Fruit fly (Drosophila melanogaster) whole organism, prepupa: ENCODE measurements around the gene eIF3d1.

Experiments used
- Blimp-1 ChIP-seq: fragments of 200-800 bp; sonication (Bioruptor generic); optimal IDR thresholded peaks from 3 replicates; lab custom pipeline; 2017; ENCODE audit warnings: missing biosample characterization, missing genetic modification characterization, mild to moderate bottlenecking, moderate library complexity, missing genetic modification reagents
- CG10631 ChIP-seq: fragments of 200-800 bp; sonication (Bioruptor generic); optimal IDR thresholded peaks from 2 replicates; lab custom pipeline; 2016; ENCODE audit warnings: missing biosample characterization, missing genetic modification characterization
- CG11294 ChIP-seq: fragments of 200-800 bp; sonication (Bioruptor generic); IDR thresholded peaks from 2 replicates; pipeline ENCODE4 v1.3.6; 2022; ENCODE audit warnings: missing biosample characterization, missing genetic modification characterization
- CG11762 ChIP-seq: fragments of 200-800 bp; sonication (Bioruptor generic); optimal IDR thresholded peaks from 3 replicates; lab custom pipeline; 2016; ENCODE audit warnings: missing biosample characterization, missing genetic modification characterization; ENCODE audit not compliant: insufficient read depth
- CG11902 ChIP-seq: fragments of 200-800 bp; sonication (Bioruptor generic); optimal IDR thresholded peaks from 3 replicates; lab custom pipeline; 2016; ENCODE audit warnings: missing biosample characterization, missing genetic modification characterization
- CG15336 ChIP-seq: fragments of 200-800 bp; sonication (Bioruptor generic); IDR thresholded peaks from 2 replicates; pipeline ENCODE4 v1.3.6; 2022; ENCODE audit warnings: missing biosample characterization, missing genetic modification characterization
- CG1621 ChIP-seq: fragments of 200-800 bp; sonication (Bioruptor generic); optimal IDR thresholded peaks from 3 replicates; lab custom pipeline; 2018; ENCODE audit warnings: missing biosample characterization, mild to moderate bottlenecking, missing genetic modification characterization
- CG16779 ChIP-seq: fragments of 200-800 bp; sonication (Bioruptor generic); optimal IDR thresholded peaks from 3 replicates; lab custom pipeline; 2017; ENCODE audit warnings: missing biosample characterization, mild to moderate bottlenecking, missing genetic modification characterization
- CG3032 ChIP-seq: fragments of 200-800 bp; optimal IDR thresholded peaks from 2 replicates; lab custom pipeline; 2019; ENCODE audit warnings: missing biosample characterization, mild to moderate bottlenecking, missing genetic modification characterization, moderate library complexity
- CG31627 ChIP-seq: fragments of 200-800 bp; sonication (Bioruptor generic); optimal IDR thresholded peaks from 3 replicates; lab custom pipeline; 2016; ENCODE audit warnings: missing biosample characterization, missing genetic modification characterization
- CG32006 ChIP-seq: fragments of 200-800 bp; sonication (Bioruptor generic); optimal IDR thresholded peaks from 3 replicates; lab custom pipeline; 2017; ENCODE audit warnings: missing biosample characterization, mild to moderate bottlenecking, missing genetic modification characterization
- CG4318 ChIP-seq: fragments of 200-800 bp; sonication (Bioruptor generic); optimal IDR thresholded peaks from 3 replicates; lab custom pipeline; 2017; ENCODE audit warnings: missing biosample characterization, mild to moderate bottlenecking, missing genetic modification characterization
- CG6163 ChIP-seq: fragments of 200-800 bp; sonication (Bioruptor generic); IDR thresholded peaks from 3 replicates; pipeline ENCODE4 v1.3.6; 2022; ENCODE audit warnings: missing biosample characterization, missing genetic modification characterization
- CG6276 ChIP-seq: fragments of 200-800 bp; sonication (Bioruptor generic); optimal IDR thresholded peaks from 2 replicates; lab custom pipeline; 2017; ENCODE audit warnings: missing biosample characterization, mild to moderate bottlenecking, missing genetic modification characterization
- CG6808 ChIP-seq: fragments of 200-800 bp; sonication (Bioruptor generic); optimal IDR thresholded peaks from 3 replicates; lab custom pipeline; 2017; ENCODE audit warnings: missing biosample characterization, missing genetic modification characterization, mild to moderate bottlenecking, moderate library complexity, missing genetic modification reagents
- CG6854 ChIP-seq: fragments of 200-800 bp; sonication (Bioruptor generic); optimal IDR thresholded peaks from 2 replicates; lab custom pipeline; 2017; ENCODE audit warnings: missing biosample characterization, mild to moderate bottlenecking, missing genetic modification characterization
- CG7368 ChIP-seq: fragments of 200-800 bp; sonication (Bioruptor generic); optimal IDR thresholded peaks from 3 replicates; lab custom pipeline; 2016; ENCODE audit warnings: missing biosample characterization, missing genetic modification characterization
- CG8119 ChIP-seq: fragments of 200-800 bp; sonication (Bioruptor generic); IDR thresholded peaks from 3 replicates; pipeline ENCODE4 v1.3.6; 2022; ENCODE audit warnings: missing biosample characterization, missing genetic modification characterization
- CG8319 ChIP-seq: fragments of 200-800 bp; sonication (Bioruptor generic); optimal IDR thresholded peaks from 3 replicates; lab custom pipeline; 2016; ENCODE audit warnings: missing biosample characterization, missing genetic modification characterization
- CG8632 ChIP-seq: fragments of 200-800 bp; sonication (Bioruptor generic); optimal IDR thresholded peaks from 3 replicates; lab custom pipeline; 2016; ENCODE audit warnings: missing biosample characterization, missing genetic modification characterization
- CG9139 ChIP-seq: fragments of 200-800 bp; sonication (Bioruptor generic); optimal IDR thresholded peaks from 3 replicates; lab custom pipeline; 2017; ENCODE audit warnings: missing biosample characterization, mild to moderate bottlenecking, missing genetic modification characterization
- Eip75B ChIP-seq: fragments of 200-800 bp; sonication (Bioruptor generic); optimal IDR thresholded peaks from 3 replicates; lab custom pipeline; 2016; ENCODE audit warnings: missing biosample characterization, missing genetic modification characterization
- Eip78C ChIP-seq: fragments of 200-800 bp; sonication (Bioruptor generic); peaks from one replicate; lab custom pipeline; 2016; ENCODE audit warnings: missing biosample characterization, missing genetic modification characterization
- Eip93F ChIP-seq: fragments of 200-800 bp; sonication (Bioruptor generic); optimal IDR thresholded peaks from 2 replicates; lab custom pipeline; 2016; ENCODE audit warnings: missing biosample characterization, mild to moderate bottlenecking, missing genetic modification characterization
- Gug ChIP-seq: fragments of 200-800 bp; sonication (Bioruptor generic); IDR thresholded peaks from 2 replicates; pipeline ENCODE4 v1.3.6; 2022; ENCODE audit warnings: missing biosample characterization, missing genetic modification characterization
- Hr38 ChIP-seq: sonication (Bioruptor generic); optimal IDR thresholded peaks from 2 replicates; lab custom pipeline; 2016; ENCODE audit warnings: missing biosample characterization, missing genetic modification characterization
- Hr39 ChIP-seq: fragments of 200-800 bp; sonication (Bioruptor generic); optimal IDR thresholded peaks from 2 replicates; lab custom pipeline; 2016; ENCODE audit warnings: missing biosample characterization, missing genetic modification characterization
- Hr4 ChIP-seq: fragments of 200-800 bp; sonication (Bioruptor generic); optimal IDR thresholded peaks from 3 replicates; lab custom pipeline; 2016; ENCODE audit warnings: missing biosample characterization, missing genetic modification characterization
- Lpt ChIP-seq: fragments of 200-800 bp; sonication (Bioruptor generic); optimal IDR thresholded peaks from 3 replicates; lab custom pipeline; 2016; ENCODE audit warnings: missing biosample characterization, missing genetic modification characterization
- Met ChIP-seq: fragments of 200-800 bp; sonication (Bioruptor generic); optimal IDR thresholded peaks from 3 replicates; lab custom pipeline; 2016; ENCODE audit warnings: missing biosample characterization, missing genetic modification characterization
- OdsH ChIP-seq: fragments of 200-800 bp; sonication (Bioruptor generic); optimal IDR thresholded peaks from 3 replicates; lab custom pipeline; 2016; ENCODE audit warnings: missing biosample characterization, missing genetic modification characterization
- Sox102F ChIP-seq: fragments of 200-800 bp; sonication (Bioruptor generic); optimal IDR thresholded peaks from 2 replicates; lab custom pipeline; 2016; ENCODE audit warnings: missing biosample characterization, mild to moderate bottlenecking, missing genetic modification characterization
- Sox14 ChIP-seq: fragments of 200-800 bp; sonication (Bioruptor generic); optimal IDR thresholded peaks from 3 replicates; lab custom pipeline; 2016; ENCODE audit warnings: missing biosample characterization, missing genetic modification characterization
- Sox15 ChIP-seq: fragments of 200-800 bp; sonication (Bioruptor generic); optimal IDR thresholded peaks from 3 replicates; lab custom pipeline; 2016; ENCODE audit warnings: missing biosample characterization, missing genetic modification characterization
- achi ChIP-seq: fragments of 200-800 bp; sonication (Bioruptor generic); optimal IDR thresholded peaks from 3 replicates; lab custom pipeline; 2016; ENCODE audit warnings: missing biosample characterization, missing genetic modification characterization
- acj6 ChIP-seq: fragments of 200-800 bp; sonication (Bioruptor generic); optimal IDR thresholded peaks from 3 replicates; lab custom pipeline; 2016; ENCODE audit warnings: missing biosample characterization, missing genetic modification characterization
- cyc ChIP-seq: fragments of 200-800 bp; sonication (Bioruptor generic); optimal IDR thresholded peaks from 3 replicates; lab custom pipeline; 2016; ENCODE audit warnings: missing biosample characterization, missing genetic modification characterization
- dac ChIP-seq: fragments of 200-800 bp; sonication (Bioruptor generic); optimal IDR thresholded peaks from 2 replicates; lab custom pipeline; 2017; ENCODE audit warnings: missing biosample characterization, mild to moderate bottlenecking, missing genetic modification characterization
- dsx ChIP-seq: fragments of 200-800 bp; optimal IDR thresholded peaks from 3 replicates; lab custom pipeline; 2019; ENCODE audit warnings: missing biosample characterization, mild to moderate bottlenecking, missing genetic modification characterization, moderate library complexity; ENCODE audit not compliant: poor library complexity, severe bottlenecking
- eg ChIP-seq: fragments of 200-800 bp; sonication (Bioruptor generic); IDR thresholded peaks from 3 replicates; pipeline ENCODE4 v1.3.6; 2022; ENCODE audit warnings: missing biosample characterization, missing genetic modification characterization
- esn ChIP-seq: fragments of 200-800 bp; sonication (Bioruptor generic); optimal IDR thresholded peaks from 2 replicates; lab custom pipeline; 2016; ENCODE audit warnings: missing biosample characterization, mild to moderate bottlenecking, missing genetic modification characterization, moderate library complexity
- lz ChIP-seq: fragments of 200-800 bp; sonication (Bioruptor generic); optimal IDR thresholded peaks from 3 replicates; lab custom pipeline; 2016; ENCODE audit warnings: missing biosample characterization, missing genetic modification characterization
- net ChIP-seq: fragments of 200-800 bp; sonication (Bioruptor generic); optimal IDR thresholded peaks from 3 replicates; lab custom pipeline; 2016; ENCODE audit warnings: missing biosample characterization, missing genetic modification characterization
- spab ChIP-seq: fragments of 200-800 bp; sonication (Bioruptor generic); optimal IDR thresholded peaks from 2 replicates; lab custom pipeline; 2017; ENCODE audit warnings: missing biosample characterization, mild to moderate bottlenecking, missing genetic modification characterization, missing genetic modification reagents
- ss ChIP-seq, 2 experiments: fragments of 200-800 bp; sonication (Bioruptor generic); optimal IDR thresholded peaks; 2 replicates in 1 of 2; 3 replicates in 1 of 2; lab custom pipeline; 2017 to 2018; ENCODE audit warnings: mild to moderate bottlenecking in 2 of 2, missing biosample characterization in 2 of 2, missing genetic modification characterization in 2 of 2, moderate library complexity in 1 of 2
- svp ChIP-seq: fragments of 200-800 bp; sonication (Bioruptor generic); peaks from one replicate; lab custom pipeline; 2016; ENCODE audit warnings: missing biosample characterization, missing genetic modification characterization
- topi ChIP-seq: fragments of 200-800 bp; sonication (Bioruptor generic); optimal IDR thresholded peaks from 3 replicates; lab custom pipeline; 2016; ENCODE audit warnings: missing biosample characterization, missing genetic modification characterization
- vri ChIP-seq: fragments of 200-800 bp; sonication (Bioruptor generic); optimal IDR thresholded peaks from 3 replicates; lab custom pipeline; 2016; ENCODE audit warnings: missing biosample characterization, mild to moderate bottlenecking, missing genetic modification characterization

Gene eIF3d1

DNA sequence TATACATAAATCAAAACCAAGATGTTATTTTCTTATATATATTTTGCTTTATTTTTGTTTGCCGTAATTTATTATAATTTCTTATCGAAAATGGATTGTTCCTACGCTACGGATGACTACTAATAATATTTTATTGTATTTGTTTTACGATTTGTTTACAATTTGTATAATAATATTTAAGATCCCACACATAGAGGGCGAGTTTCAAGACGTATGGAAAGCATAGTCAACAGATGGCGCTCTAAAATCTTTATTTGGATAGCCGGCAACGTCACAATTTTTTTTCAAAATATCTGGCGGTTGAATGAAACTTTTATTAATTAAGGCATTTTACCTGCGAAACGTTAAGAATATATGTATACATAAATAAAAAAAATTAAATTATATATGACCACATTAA is 42.1 kb downstream of the eIF3d1 start (continued):
- no peak for TF ChIP-seq CG7368 (GFP tag; lab: Kevin White, UChicago)
- TF ChIP-seq CG16779 (tag; lab: Kevin White, UChicago) = no peak
- TF ChIP-seq CG6163 (GFP tag; lab: Robert Waterston, UW) = no peak
- no peak for TF ChIP-seq CG32006
- TF ChIP-seq Hr39 (GFP tag; lab: Kevin White, UChicago) = peak; percentile 13
- TF ChIP-seq CG11902 (GFP tag; lab: Kevin White, UChicago) = no peak
- no peak for TF ChIP-seq Eip78C (GFP tag; lab: Kevin White, UChicago)
- TF ChIP-seq, all 60 proteins: peak for 8

DNA sequence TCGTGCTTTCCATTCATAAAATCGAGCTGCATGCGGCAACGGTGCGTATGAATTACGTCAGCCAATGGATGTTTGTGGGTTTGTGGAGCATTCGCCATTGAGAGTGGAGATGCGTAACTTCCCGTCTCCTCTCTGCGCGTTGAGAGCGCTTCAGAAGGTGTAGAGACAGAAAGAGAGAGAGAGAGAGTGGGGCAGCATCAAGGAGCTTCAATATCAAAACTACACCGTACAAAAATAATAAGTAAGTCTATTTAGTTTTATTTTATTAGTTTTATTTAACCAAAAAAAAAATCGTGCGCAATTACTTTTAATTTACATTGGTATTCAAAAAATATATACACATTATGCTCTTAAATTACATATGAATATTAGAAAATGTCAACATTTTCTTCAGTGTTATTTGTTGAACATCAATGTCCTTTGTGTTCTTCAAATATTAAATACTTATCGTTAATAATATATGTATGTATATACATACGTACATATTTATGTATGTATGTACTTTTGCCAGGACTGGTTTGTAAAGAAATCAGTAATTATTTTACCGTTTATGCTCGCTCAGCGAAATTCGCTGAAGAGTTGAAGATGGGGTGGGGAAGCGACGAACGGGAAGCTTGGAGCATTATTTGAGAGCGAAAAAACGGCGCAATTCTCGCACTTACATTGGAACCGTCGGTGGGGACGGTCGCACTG is 43.0 kb downstream of the eIF3d1 start, which contains the start of gene CG10365:
Gene CG10365, plus strand, starts transcription at position 652 of the 693 bp plus-strand sequence.
- peak; percentile 89 for TF ChIP-seq CG6276 (GFP tag; lab: Kevin White, UChicago)
- TF ChIP-seq Lpt (GFP tag; lab: Kevin White, UChicago) = peak; percentile 87
- TF ChIP-seq CG8319 (GFP tag; lab: Kevin White, UChicago) = peak; percentile 79
- peak; percentile 59 for TF ChIP-seq Blimp-1 (GFP tag; lab: Kevin White, UChicago)
- peak; percentile 83 to 86 for TF ChIP-seq ss (GFP tag; optimal IDR thresholded peaks at IDR 0.05; lab: Kevin White, UChicago)
- TF ChIP-seq Hr39 (GFP tag; lab: Kevin White, UChicago) = peak; percentile 32
- peak; percentile 55 for TF ChIP-seq CG9139 (GFP tag; lab: Kevin White, UChicago)
- peak; percentile 80 for TF ChIP-seq Hr4
- peak; percentile 77; the same call in 1 of the 2 replicates for TF ChIP-seq CG11294 (GFP tag; lab: Robert Waterston, UW)
- peak; percentile 93 for TF ChIP-seq CG32006
- peak; percentile 95 for TF ChIP-seq eg (GFP tag; lab: Robert Waterston, UW)
- TF ChIP-seq CG10631 (GFP tag; lab: Kevin White, UChicago) = peak; percentile 93
- peak; percentile 90 for TF ChIP-seq OdsH
- TF ChIP-seq acj6 (GFP tag; lab: Kevin White, UChicago) = peak; percentile 89
- TF ChIP-seq dac (GFP tag; lab: Kevin White, UChicago) = peak; percentile 7
- peak; percentile 89 for TF ChIP-seq CG11762 (GFP tag; lab: Kevin White, UChicago)
- peak; percentile 97 for TF ChIP-seq CG15336 (GFP tag; lab: Robert Waterston, UW)
- TF ChIP-seq CG11902 (GFP tag; lab: Kevin White, UChicago) = peak; percentile 66
- TF ChIP-seq CG6163 (GFP tag; lab: Robert Waterston, UW) = peak; percentile 90
- TF ChIP-seq spab (GFP tag; lab: Kevin White, UChicago) = peak; percentile 81
- TF ChIP-seq Gug (GFP tag; lab: Robert Waterston, UW) = peak; percentile 88
- TF ChIP-seq CG8119 (GFP tag; lab: Robert Waterston, UW) = peak; percentile 97
- TF ChIP-seq vri (GFP tag; lab: Kevin White, UChicago) = peak; percentile 92
- TF ChIP-seq Sox102F (GFP tag; lab: Kevin White, UChicago) = peak; percentile 68
- TF ChIP-seq CG6854 = peak; percentile 14
- TF ChIP-seq Hr38 (GFP tag; lab: Kevin White, UChicago) = no peak
- TF ChIP-seq CG4318 (GFP tag; lab: Kevin White, UChicago) = peak; percentile 84
- TF ChIP-seq Sox15 (GFP tag; lab: Kevin White, UChicago) = peak; percentile 75
- peak; percentile 74 for TF ChIP-seq topi
- peak; percentile 97 for TF ChIP-seq CG8632 (GFP tag; lab: Kevin White, UChicago)
- peak; percentile 89 for TF ChIP-seq CG7368 (GFP tag; lab: Kevin White, UChicago)
- peak; percentile 69 for TF ChIP-seq lz (GFP tag; lab: Kevin White, UChicago)
- TF ChIP-seq CG3032 (tag; lab: Kevin White, UChicago) = peak; percentile 89
- peak; percentile 80 for TF ChIP-seq Eip75B (GFP tag; lab: Kevin White, UChicago)
- TF ChIP-seq svp = peak; percentile 91
- TF ChIP-seq dsx (GFP tag; lab: Kevin White, UChicago) = peak; percentile 80
- peak; percentile 54 for TF ChIP-seq CG1621 (tag; lab: Kevin White, UChicago)
- peak; percentile 84 for TF ChIP-seq Met (GFP tag; lab: Kevin White, UChicago)
- peak; percentile 44 for TF ChIP-seq Eip93F (GFP tag; lab: Kevin White, UChicago)
- peak; percentile 92 for TF ChIP-seq achi
- peak; percentile 89 for TF ChIP-seq net (GFP tag; lab: Kevin White, UChicago)
- peak; percentile 80 for TF ChIP-seq cyc (GFP tag; lab: Kevin White, UChicago)
- TF ChIP-seq esn = peak; percentile 92
- TF ChIP-seq CG31627 (GFP tag; lab: Kevin White, UChicago) = peak; percentile 52
- peak; percentile 57 for TF ChIP-seq Sox14 (GFP tag; lab: Kevin White, UChicago)
- peak; percentile 77 for TF ChIP-seq CG6808
